Fruit fly (Drosophila melanogaster) S2 (cell line): ENCODE data around the gene GatA.

Source experiments
- CG8478 ChIP-seq: fragments of >200 bp; optimal IDR thresholded peaks from 2 replicates; lab custom pipeline; 2018
- CTCF ChIP-seq, 2 experiments: fragments of >200 bp; optimal IDR thresholded peaks; 2 replicates each; lab custom pipeline; 2018

The GatA gene

DNA sequence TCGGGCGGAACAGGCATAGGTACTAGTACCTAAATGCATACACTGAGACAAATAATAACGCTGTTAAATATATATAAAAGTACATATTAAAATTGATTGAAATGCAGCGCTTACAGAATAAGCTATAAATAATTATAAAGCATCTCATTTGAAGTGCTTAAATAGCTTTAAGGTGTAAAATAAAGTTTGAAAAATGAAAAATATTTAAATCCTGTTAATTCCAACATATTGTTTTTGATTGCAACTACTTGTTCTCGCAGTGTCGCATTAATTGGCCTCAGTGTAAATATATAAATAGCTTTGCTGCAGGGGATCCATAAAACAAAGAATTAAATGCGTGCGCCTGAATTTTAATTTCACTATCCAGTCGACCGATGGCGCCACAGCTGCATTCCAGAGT lies 29.7 kb upstream of the GatA start:
- no peak for TF ChIP-seq CTCF (optimal IDR thresholded peaks at IDR 0.05; lab: Kevin White, UChicago)
- TF ChIP-seq CG8478 = no peak

DNA sequence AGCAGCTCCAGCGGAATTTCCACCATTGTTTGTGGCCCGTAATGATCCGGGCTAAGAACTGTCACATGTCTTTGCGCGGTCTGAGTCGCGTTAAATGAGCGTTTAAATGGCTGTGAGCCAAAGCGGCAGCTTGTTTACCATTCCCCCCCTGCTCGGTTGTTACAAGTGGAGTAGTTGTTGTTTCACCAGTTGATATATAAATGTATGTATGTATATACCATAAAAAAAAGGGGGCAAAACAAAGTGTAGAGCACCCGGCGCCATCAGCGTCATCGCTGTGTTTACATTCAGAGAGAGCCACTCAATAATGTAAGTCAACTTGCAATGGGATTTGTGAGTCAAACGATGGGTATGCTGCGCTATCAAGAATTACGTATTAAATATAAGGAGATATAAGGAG lies 28.2 kb upstream of the GatA start:
- TF ChIP-seq CG8478 = no peak
- no peak for TF ChIP-seq CTCF (optimal IDR thresholded peaks at IDR 0.05; lab: Kevin White, UChicago)

DNA sequence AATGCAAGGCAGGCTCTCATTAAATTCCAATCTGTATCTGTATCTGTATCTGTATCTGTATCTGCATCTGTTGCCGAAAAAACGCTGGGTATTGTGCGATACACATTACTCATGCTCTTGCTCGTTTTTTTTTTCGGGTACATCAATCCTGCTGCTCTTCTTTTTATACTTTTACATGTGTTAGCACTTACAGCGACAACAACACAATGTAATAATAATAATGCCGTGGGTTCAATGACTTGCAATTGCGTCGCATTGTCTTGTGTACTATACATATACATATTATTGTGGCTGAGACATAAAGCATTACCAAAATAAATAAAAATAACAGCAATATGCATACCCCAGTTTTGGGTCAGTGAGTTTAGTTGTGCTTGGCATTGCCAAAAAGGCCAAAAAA lies 26.2 kb upstream of the GatA start:
- TF ChIP-seq CG8478 (no peak), CTCF (optimal IDR thresholded peaks at IDR 0.05; lab: Kevin White, UChicago) (no peak)

DNA sequence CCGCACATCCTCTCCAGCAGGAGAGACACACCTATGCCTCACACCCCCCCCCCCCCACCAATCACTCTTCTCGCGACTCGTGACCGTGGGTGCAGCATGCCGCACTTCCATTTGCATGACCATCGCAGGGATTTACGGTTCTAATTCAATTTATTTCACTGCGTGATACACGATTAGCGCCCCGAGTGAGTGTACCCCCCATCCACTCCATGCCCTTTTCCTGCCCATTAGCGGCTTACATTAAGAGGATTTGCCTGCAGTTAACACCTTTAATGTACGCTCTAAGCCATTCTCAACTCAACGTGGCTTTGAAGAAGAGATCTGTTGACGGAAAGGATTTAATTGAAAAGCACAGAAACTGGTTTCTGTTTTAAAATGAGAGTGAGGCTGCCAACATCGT lies 23.8 kb upstream of the GatA start:
- TF ChIP-seq CG8478 (no peak), CTCF (optimal IDR thresholded peaks at IDR 0.05; lab: Kevin White, UChicago) (no peak)

DNA sequence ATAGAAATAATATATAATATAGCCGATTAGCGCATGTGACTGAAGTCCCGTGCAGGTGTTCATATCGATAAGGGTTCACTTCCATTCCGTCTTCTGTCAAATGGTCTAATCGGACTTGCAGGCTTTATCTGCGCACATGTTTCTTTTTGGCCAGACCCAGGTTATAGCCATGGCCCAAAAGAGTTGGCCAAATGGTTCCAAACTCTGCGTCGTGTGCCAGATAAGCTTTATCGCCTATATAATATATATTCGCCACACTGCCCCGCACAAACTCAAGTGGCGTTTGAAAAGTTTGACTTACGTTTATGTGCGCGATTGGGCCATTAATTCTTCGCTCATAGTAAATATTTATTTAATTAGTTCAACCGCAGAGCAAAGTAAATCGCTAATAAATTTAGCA lies 22.6 kb upstream of the GatA start:
- no peak for TF ChIP-seq CTCF (optimal IDR thresholded peaks at IDR 0.05; lab: Kevin White, UChicago)
- TF ChIP-seq CG8478 = no peak

DNA sequence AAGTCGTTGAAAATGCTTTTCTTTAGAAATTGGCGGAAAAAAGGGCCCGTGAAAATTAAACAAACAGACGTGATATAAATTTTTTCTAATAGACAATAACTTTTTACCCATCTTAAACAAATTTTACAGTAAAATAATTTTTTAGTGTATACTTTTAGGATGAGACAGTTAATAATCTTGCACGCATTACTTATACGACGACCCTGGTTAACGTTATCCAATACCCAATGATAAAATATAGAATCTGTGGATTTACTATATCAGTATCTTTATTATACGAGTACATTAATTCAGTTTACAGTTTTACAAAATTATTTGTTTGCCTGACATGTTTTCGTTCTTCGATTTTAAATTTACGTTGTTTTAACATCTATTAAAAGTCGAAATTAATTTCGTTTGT lies 16.0 kb upstream of the GatA start:
- TF ChIP-seq CG8478 (no peak), CTCF (optimal IDR thresholded peaks at IDR 0.05; lab: Kevin White, UChicago) (no peak)

DNA sequence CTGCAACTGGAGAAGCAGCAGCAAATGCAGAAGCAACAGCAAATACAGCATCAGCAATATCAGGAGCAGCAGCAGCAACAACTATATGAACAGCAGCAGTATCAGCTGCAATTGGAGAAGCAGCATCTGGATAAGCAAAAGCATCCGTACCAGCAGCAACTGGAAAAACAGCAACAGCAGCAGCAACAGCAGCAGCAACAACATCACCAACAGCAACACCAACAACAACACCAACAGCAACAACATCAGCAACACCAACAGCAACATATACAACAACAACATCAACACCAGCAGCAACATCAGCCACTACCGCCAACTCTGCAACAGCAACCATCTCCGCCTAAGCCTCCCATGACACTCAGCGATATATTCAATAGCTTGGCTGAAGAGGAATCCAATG lies 12.0 kb upstream of the GatA start:
- no peak for TF ChIP-seq CTCF (optimal IDR thresholded peaks at IDR 0.05; lab: Kevin White, UChicago)

DNA sequence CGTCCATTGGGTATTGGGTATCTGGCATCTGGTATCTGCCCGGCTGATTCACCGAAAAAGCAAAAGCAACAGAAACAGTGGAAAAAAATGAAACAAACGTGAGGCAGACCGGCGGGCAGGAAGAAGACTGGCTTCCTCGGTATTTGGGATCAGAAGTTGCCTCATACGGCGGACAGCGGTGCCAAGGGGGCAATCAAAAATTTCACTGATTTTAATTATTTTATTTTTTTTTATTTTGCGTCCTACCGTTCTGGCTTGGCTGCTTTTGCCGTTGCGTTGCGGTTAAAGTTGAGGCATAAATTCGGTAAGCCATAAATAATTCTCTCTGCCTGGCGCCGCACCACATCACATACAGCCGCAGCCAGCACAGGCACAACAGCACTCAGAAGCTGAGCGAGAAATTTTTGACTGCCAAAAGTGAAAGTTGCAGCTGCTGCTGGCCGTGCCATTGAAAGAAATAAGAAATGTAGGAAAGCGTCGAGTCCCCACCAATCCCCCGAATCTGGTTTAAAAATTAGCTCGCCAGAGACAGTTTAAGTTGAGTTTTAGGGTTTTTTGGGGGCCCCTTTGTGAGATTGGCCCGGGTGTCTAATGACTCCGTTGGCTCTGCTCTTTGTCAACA lies 8.0 kb upstream of the GatA start:
- no peak for TF ChIP-seq CG8478
- no peak for TF ChIP-seq CTCF (optimal IDR thresholded peaks at IDR 0.05; lab: Kevin White, UChicago)

DNA sequence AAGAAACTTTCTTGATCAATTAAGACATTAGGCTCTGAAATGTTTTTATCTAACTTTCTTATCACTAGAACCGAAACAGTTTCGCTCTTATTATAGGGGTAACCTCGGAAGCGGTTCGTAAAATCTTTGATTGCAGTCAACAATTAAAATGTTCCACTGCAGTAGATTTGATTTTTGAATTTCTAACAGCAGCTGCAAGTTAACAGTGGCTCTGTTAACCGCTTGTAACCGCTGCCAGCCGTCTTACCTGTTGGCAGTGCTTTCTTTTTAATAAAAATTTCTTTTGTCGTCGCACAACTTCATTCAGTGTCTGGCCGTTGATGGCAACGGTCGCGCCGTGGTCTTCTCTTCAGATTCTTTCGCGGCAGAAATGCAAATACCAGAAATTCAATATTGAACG lies 4.6 kb upstream of the GatA start, which contains the start of gene CG6026:
CG6026 (plus strand) TSS at position 301 of the 400 bp plus-strand sequence.
- TF ChIP-seq CG8478 (no peak), CTCF (optimal IDR thresholded peaks at IDR 0.05; lab: Kevin White, UChicago) (no peak)

DNA sequence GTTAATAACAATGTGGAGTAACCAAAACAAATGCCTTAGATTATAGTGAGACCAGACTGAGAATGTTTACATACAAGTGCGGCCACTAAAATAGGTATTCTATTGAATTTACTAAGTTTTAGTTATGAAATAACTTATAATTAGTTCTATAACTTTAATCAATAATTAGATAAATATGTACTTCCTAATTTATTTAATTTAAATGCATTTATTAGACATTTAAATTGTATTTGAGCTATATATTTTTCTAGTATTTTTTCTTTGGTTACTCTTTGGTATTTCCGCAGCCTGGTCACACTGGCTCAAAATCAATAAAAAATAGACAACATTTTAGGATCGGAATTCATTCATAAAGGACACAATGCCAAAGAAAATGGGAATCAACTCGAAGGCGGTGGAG lies 2.6 kb upstream of the GatA start, which contains the start of the genes Prp18 and CG6013:
Prp18 (minus strand) TSS at position 62 of the 400 bp plus-strand sequence.
CG6013 (plus strand) TSS at position 294 of the 400 bp plus-strand sequence.
- TF ChIP-seq CG8478 = no peak

DNA sequence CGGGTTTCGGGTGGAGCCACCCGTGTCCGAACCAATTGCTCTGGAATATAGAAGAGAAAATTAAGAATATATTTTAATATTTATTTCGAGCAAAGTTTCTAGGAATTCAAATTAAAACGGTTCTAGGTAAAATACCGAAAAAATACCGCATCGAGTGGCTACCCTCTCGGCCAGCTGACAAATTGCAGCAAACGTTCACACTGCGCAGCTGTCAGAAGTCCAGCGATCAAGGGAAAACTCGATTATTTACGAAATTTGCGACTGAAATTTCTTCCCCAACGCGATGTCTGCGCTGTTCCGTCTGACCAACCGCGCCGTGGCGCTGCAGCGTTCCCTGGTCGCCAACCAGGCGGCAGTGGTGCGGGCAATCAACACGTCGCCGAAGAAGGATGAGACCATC lies 1.5 kb downstream of the GatA start, which contains the start of gene NP15.6:
NP15.6 (plus strand) TSS at position 204 of the 400 bp plus-strand sequence.
- TF ChIP-seq CG8478 (no peak), CTCF (optimal IDR thresholded peaks at IDR 0.05; lab: Kevin White, UChicago) (no peak)

DNA sequence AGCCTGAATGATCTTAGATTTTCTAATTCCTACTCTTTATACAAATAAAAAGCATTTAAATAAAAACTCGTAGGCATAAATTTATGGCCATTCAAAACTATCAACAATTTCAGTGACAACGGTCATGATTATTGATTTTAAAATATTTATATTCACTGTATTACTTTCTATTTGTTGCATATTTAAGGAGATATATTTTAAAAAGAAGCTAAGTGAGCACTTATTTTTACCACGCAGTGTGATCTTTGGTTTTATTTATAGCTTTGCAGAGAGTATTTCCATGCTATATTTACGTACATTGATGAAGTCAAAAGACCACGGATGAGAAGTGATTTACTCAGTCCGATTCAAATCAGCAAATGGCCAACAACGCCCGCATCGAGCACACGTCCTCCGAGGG lies 3.9 kb downstream of the GatA start, which contains the start of gene CG14285:
CG14285 (plus strand) TSS at position 339 of the 400 bp plus-strand sequence.
- TF ChIP-seq CG8478 = no peak
- TF ChIP-seq CTCF (optimal IDR thresholded peaks at IDR 0.05; lab: Kevin White, UChicago) = no peak

DNA sequence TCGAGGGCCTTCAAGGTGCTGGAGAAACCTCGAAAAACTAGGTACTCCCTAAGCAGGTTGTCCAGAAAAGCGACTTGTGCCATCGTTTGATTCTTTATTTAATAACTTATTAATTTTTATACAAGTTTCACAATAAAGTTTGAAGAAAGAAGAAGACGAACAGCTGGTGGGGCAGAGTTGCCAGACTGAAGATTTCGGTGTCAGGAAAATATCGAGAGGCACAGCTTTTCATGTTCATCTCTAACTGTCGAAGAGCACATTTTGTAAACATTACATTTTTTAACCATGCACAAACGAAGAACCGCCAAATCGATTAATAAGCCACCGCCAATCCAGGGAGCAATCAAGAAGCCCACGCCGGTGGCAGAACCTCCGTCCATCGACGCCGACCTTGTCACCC lies 4.8 kb downstream of the GatA start, which contains the start of the genes CG6005 and CG14286:
CG6005 (minus strand) TSS at position 169 of the 400 bp plus-strand sequence.
CG14286 (plus strand) TSS at position 231 of the 400 bp plus-strand sequence.
- TF ChIP-seq CTCF (optimal IDR thresholded peaks at IDR 0.05; lab: Kevin White, UChicago) (no peak), CG8478 (no peak)

DNA sequence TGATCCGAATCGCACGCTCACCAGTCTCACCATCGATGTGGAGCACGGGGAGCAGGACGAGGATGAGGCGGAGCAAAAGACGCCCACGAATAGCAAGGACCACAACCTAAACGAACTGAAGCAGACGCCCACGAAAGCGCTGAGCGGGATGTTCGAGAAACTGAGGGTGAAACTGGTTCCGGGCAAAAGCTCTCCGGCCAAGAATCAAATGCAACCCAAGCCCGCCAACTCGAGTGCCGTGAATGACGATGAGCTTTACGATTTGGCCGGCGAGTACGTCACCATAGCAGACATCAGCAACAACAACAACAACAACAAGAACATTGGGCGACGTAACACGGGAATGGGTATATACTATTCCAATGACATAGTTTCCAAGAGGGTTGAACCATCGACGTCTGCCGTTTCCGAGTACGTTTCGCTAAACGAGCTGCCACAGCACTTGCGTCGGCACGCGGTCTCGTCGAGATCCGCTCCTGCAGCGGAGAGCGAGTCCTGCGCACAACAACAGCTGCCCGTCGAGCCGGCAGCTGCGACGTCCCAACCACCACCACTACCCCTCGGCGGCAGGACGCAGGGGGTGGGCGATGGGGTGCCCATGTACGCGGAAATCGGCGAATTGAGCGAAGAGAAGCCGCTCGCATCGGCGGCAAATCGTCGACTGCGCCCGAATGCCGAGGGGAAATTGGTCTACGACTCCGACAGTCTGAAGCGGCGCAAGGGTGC lies 11.2 kb downstream of the GatA start:
- no peak for TF ChIP-seq CTCF (optimal IDR thresholded peaks at IDR 0.05; lab: Kevin White, UChicago)
- TF ChIP-seq CG8478 = no peak

DNA sequence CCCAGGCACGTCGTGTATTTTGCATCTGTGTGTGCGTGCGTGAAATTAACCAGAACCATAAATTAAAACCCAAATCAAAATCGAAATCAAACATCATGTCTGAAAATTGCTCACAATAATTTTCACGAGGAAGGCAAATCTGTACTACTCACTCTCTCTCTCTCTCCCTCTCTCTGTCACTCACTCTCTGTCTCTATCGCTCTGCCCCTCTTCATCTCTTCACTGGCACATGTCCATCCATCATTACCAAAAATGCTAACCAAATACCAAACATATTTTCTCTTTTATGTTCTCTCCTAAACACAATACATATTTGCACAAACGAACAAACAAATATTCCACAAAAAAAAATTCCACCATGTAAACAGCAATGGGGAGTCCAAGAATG lies 13.2 kb downstream of the GatA start:
- TF ChIP-seq CTCF (optimal IDR thresholded peaks at IDR 0.05; lab: Kevin White, UChicago) (no peak), CG8478 (no peak)

DNA sequence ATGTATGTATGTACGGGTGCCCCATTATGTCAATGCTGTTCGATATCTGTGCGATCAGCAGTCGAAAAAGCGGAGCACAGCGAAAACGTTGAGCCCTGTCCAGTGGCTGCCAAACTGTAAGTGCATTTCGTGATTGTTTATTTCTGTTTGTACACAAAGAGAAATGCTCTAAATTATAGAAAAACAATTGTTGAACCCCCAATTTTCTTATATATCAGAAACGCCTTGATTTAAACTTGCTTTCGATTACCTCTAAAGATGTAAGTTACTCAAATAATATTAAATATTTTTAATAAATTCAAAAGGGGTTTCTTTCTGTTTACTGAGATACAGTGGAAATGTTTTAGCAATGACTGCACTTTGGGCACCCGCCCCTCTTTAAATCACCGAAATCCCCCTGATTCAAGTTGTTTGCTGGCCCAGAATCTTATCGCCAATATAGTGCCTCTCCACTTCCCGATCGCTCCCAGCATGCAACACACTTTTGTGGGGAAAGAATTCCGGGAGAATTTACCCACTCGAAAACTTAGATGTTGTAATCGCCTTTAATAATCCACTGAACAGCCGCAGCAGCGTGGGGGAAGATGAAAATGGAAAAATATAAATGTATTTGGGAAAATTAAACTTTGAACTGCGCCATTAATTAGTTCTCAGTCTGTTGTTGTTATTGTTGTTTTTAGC lies 13.8 kb downstream of the GatA start:
- TF ChIP-seq CG8478 (no peak), CTCF (optimal IDR thresholded peaks at IDR 0.05; lab: Kevin White, UChicago) (no peak)
